Worm (Caenorhabditis elegans) whole organism, L1 larva: Measurements from ENCODE around the gene F09E5.16.

Experiments used
- C34B4.2 ChIP-seq: sonication (generic microtip); optimal IDR thresholded peaks from 2 replicates; lab custom pipeline; 2017; ENCODE audit warnings: mild to moderate bottlenecking, missing genetic modification characterization, missing compliant biosample characterization
- F16B12.6 ChIP-seq: fragments of 150-350 bp; optimal IDR thresholded peaks from 2 replicates; lab custom pipeline; 2014; ENCODE audit warnings: missing biosample characterization, missing genetic modification characterization
- aha-1 ChIP-seq: fragments of 150-350 bp; optimal IDR thresholded peaks from 2 replicates; lab custom pipeline; 2014; ENCODE audit warnings: missing biosample characterization, missing genetic modification characterization
- alr-1 ChIP-seq: fragments of 200-800 bp; sonication (Bioruptor generic); optimal IDR thresholded peaks from 2 replicates; lab custom pipeline; 2018; ENCODE audit warnings: borderline replicate concordance, mild to moderate bottlenecking, missing genetic modification characterization, missing compliant biosample characterization
- aly-2 ChIP-seq: fragments of 150-350 bp; optimal IDR thresholded peaks from 2 replicates; lab custom pipeline; 2014; ENCODE audit warnings: missing biosample characterization, missing genetic modification characterization
- ama-1 ChIP-seq: fragments of 150-350 bp; optimal IDR thresholded peaks from 2 replicates; lab custom pipeline; 2014
- blmp-1 ChIP-seq: fragments of 150-350 bp; optimal IDR thresholded peaks from 2 replicates; lab custom pipeline; 2014; ENCODE audit warnings: missing biosample characterization, missing genetic modification characterization
- ceh-88 ChIP-seq: fragments of 200-800 bp; sonication (Bioruptor generic); IDR thresholded peaks from 2 replicates; pipeline ENCODE4 v1.3.6; 2022; ENCODE audit warnings: missing genetic modification characterization, missing compliant biosample characterization
- ces-1 ChIP-seq: fragments of 150-350 bp; optimal IDR thresholded peaks from 2 replicates; lab custom pipeline; 2014; ENCODE audit warnings: missing biosample characterization, missing genetic modification reagents, missing genetic modification characterization
- efl-1 ChIP-seq, 4 experiments: fragments of 150-350 bp; optimal IDR thresholded peaks in 3 of 4; peaks in 1 of 4; 1 replicate in 1 of 4; 2 replicates in 3 of 4; lab custom pipeline; 2014; ENCODE audit warnings: missing biosample characterization in 2 of 4, missing genetic modification characterization in 2 of 4, missing genetic modification reagents in 2 of 4
- efl-3 ChIP-seq: fragments of 200-800 bp; sonication (Bioruptor generic); optimal IDR thresholded peaks from 2 replicates; lab custom pipeline; 2018; ENCODE audit warnings: mild to moderate bottlenecking, missing genetic modification characterization, missing compliant biosample characterization
- egl-13 ChIP-seq: sonication (generic microtip); optimal IDR thresholded peaks from 2 replicates; lab custom pipeline; 2016; ENCODE audit warnings: missing genotype, missing genetic modification reagents, missing genetic modification characterization, missing compliant biosample characterization
- elt-2 ChIP-seq: sonication (generic microtip); optimal IDR thresholded peaks from 2 replicates; lab custom pipeline; 2016; ENCODE audit warnings: missing genetic modification characterization, mild to moderate bottlenecking, inconsistent platforms, missing compliant biosample characterization, missing genetic modification reagents
- ets-5 ChIP-seq: fragments of 200-800 bp; sonication (Bioruptor generic); IDR thresholded peaks from 2 replicates; pipeline ENCODE4 v1.3.6; 2022; ENCODE audit warnings: missing genetic modification characterization, missing compliant biosample characterization
- fkh-10 ChIP-seq: sonication (generic microtip); optimal IDR thresholded peaks from 2 replicates; lab custom pipeline; 2017; ENCODE audit warnings: missing biosample characterization, missing genetic modification reagents, missing genetic modification characterization
- fkh-4 ChIP-seq: sonication (generic microtip); optimal IDR thresholded peaks from 2 replicates; lab custom pipeline; 2016; ENCODE audit warnings: missing compliant biosample characterization, missing genetic modification characterization, borderline replicate concordance
- fkh-8 ChIP-seq: sonication (generic microtip); optimal IDR thresholded peaks from 2 replicates; lab custom pipeline; 2016; ENCODE audit warnings: mild to moderate bottlenecking, missing genetic modification characterization, missing compliant biosample characterization
- hlh-17 ChIP-seq: fragments of 200-800 bp; sonication (Bioruptor generic); optimal IDR thresholded peaks from 2 replicates; lab custom pipeline; 2018; ENCODE audit warnings: missing genetic modification characterization, mild to moderate bottlenecking, missing compliant biosample characterization, moderate library complexity, borderline replicate concordance
- hlh-4 ChIP-seq: sonication (generic microtip); optimal IDR thresholded peaks from 2 replicates; lab custom pipeline; 2016; ENCODE audit warnings: mild to moderate bottlenecking, missing genetic modification characterization, missing compliant biosample characterization
- hpl-2 ChIP-seq: fragments of 150-350 bp; optimal IDR thresholded peaks from 2 replicates; lab custom pipeline; 2014; ENCODE audit warnings: missing biosample characterization, missing genetic modification reagents, missing genetic modification characterization
- irx-1 ChIP-seq: sonication (generic microtip); optimal IDR thresholded peaks from 2 replicates; lab custom pipeline; 2016; ENCODE audit warnings: missing genetic modification characterization, missing compliant biosample characterization
- jun-1 ChIP-seq: fragments of 150-350 bp; optimal IDR thresholded peaks from 2 replicates; lab custom pipeline; 2014; ENCODE audit warnings: missing biosample characterization, missing genetic modification reagents, missing genetic modification characterization
- lin-14 ChIP-seq: fragments of 200-800 bp; sonication (Bioruptor generic); optimal IDR thresholded peaks from 2 replicates; lab custom pipeline; 2018; ENCODE audit warnings: mild to moderate bottlenecking, missing genetic modification characterization, moderate library complexity, missing compliant biosample characterization
- lin-39 ChIP-seq: fragments of 150-350 bp; optimal IDR thresholded peaks from 2 replicates; lab custom pipeline; 2014; ENCODE audit warnings: missing biosample characterization, missing genetic modification reagents, missing genetic modification characterization
- lsy-2 ChIP-seq, 2 experiments: fragments of 150-350 bp; optimal IDR thresholded peaks; 2 replicates each; lab custom pipeline; 2014; ENCODE audit warnings: missing biosample characterization in 2 of 2, missing genetic modification characterization in 2 of 2
- mef-2 ChIP-seq: fragments of 150-350 bp; optimal IDR thresholded peaks from 2 replicates; lab custom pipeline; 2014; ENCODE audit warnings: missing biosample characterization, missing genetic modification characterization
- mep-1 ChIP-seq: fragments of 150-350 bp; optimal IDR thresholded peaks from 2 replicates; lab custom pipeline; 2014; ENCODE audit warnings: missing biosample characterization, missing genetic modification characterization
- nhr-11 ChIP-seq: fragments of 150-350 bp; optimal IDR thresholded peaks from 2 replicates; lab custom pipeline; 2014; ENCODE audit warnings: missing biosample characterization, missing genetic modification characterization
- nhr-19 ChIP-seq: fragments of 200-800 bp; sonication (Bioruptor generic); conservative IDR thresholded peaks from 2 replicates; pipeline ENCODE4 v1.3.6; 2022; ENCODE audit warnings: missing genetic modification characterization, missing compliant biosample characterization
- nhr-20 ChIP-seq: sonication (generic microtip); optimal IDR thresholded peaks from 2 replicates; lab custom pipeline; 2016; ENCODE audit warnings: mild to moderate bottlenecking, missing genetic modification characterization, missing compliant biosample characterization
- nhr-237 ChIP-seq: fragments of 150-350 bp; optimal IDR thresholded peaks from 2 replicates; lab custom pipeline; 2014; ENCODE audit warnings: missing biosample characterization, missing genetic modification characterization
- nhr-28 ChIP-seq: fragments of 150-350 bp; optimal IDR thresholded peaks from 2 replicates; lab custom pipeline; 2014; ENCODE audit warnings: missing biosample characterization, missing genetic modification characterization
- nhr-77 ChIP-seq: fragments of 150-350 bp; optimal IDR thresholded peaks from 2 replicates; lab custom pipeline; 2014; ENCODE audit warnings: missing biosample characterization, missing genetic modification characterization
- nhr-90 ChIP-seq: sonication (generic microtip); optimal IDR thresholded peaks from 2 replicates; lab custom pipeline; 2016; ENCODE audit warnings: mild to moderate bottlenecking, missing genetic modification characterization, missing compliant biosample characterization; ENCODE audit not compliant: poor library complexity
- snpc-4 ChIP-seq: fragments of 150-350 bp; optimal IDR thresholded peaks from 2 replicates; lab custom pipeline; 2014; ENCODE audit warnings: missing biosample characterization, missing genetic modification characterization
- sox-4 ChIP-seq: sonication (generic microtip); optimal IDR thresholded peaks from 2 replicates; lab custom pipeline; 2016; ENCODE audit warnings: missing genetic modification characterization, missing compliant biosample characterization
- sptf-1 ChIP-seq: fragments of 150-350 bp; optimal IDR thresholded peaks from 2 replicates; lab custom pipeline; 2014; ENCODE audit warnings: missing biosample characterization, missing genetic modification characterization
- sup-37 ChIP-seq: fragments of 200-800 bp; sonication (Bioruptor generic); optimal IDR thresholded peaks from 2 replicates; lab custom pipeline; 2018; ENCODE audit warnings: mild to moderate bottlenecking, missing genetic modification characterization, missing compliant biosample characterization
- unc-130 ChIP-seq: fragments of 150-350 bp; optimal IDR thresholded peaks from 2 replicates; lab custom pipeline; 2017; ENCODE audit warnings: missing biosample characterization, missing genetic modification characterization, inconsistent platforms
- vab-15 ChIP-seq: sonication (generic microtip); optimal IDR thresholded peaks from 2 replicates; lab custom pipeline; 2017; ENCODE audit warnings: missing genotype, mild to moderate bottlenecking, missing genetic modification characterization, missing compliant biosample characterization
- xbp-1 ChIP-seq: sonication (generic microtip); optimal IDR thresholded peaks from 2 replicates; lab custom pipeline; 2016; ENCODE audit warnings: missing genetic modification characterization, missing compliant biosample characterization
- zag-1 ChIP-seq: fragments of 150-350 bp; optimal IDR thresholded peaks from 2 replicates; lab custom pipeline; 2014; ENCODE audit warnings: missing biosample characterization, missing genetic modification characterization
- zip-4 ChIP-seq: fragments of 200-800 bp; sonication (Bioruptor generic); optimal IDR thresholded peaks from 2 replicates; lab custom pipeline; 2018; ENCODE audit warnings: mild to moderate bottlenecking, missing genetic modification characterization, moderate library complexity, missing compliant biosample characterization

The F09E5.16 gene

ce11 chrII:5377467-5378238, 12.1 kb upstream of the F09E5.16 start, which contains the start of gene prdx-2:
Gene prdx-2, plus strand, starts transcription at chrII:5378195.
- TF ChIP-seq blmp-1 (peak; percentile 88), irx-1 (tag; lab: Kevin White, UChicago) (no peak), egl-13 (tag; lab: Kevin White, UChicago) (no peak), nhr-20 (tag; lab: Kevin White, UChicago) (no peak), zip-4 (GFP tag; lab: Kevin White, UChicago) (no peak), aly-2 (tag; lab: Kevin White, UChicago) (no peak), efl-1 (optimal IDR thresholded peaks at IDR 0.05; lab: Kevin White, UChicago) (no peak), efl-1 (GFP tag; optimal IDR thresholded peaks at IDR 0.05 in 1 of 2; lab: Kevin White, UChicago) (peak in 1 of 2 experiments; percentile 40), fkh-8 (tag; lab: Kevin White, UChicago) (peak; percentile 18), lsy-2 (tag; optimal IDR thresholded peaks at IDR 0.05; lab: Kevin White, UChicago) (peak in 1 of 2 experiments; percentile 47)
- TF ChIP-seq, all 84 proteins: peak for 4

ce11 chrII:5374967-5375366, 9.4 kb upstream of the F09E5.16 start, which contains the start of gene algn-2:
Gene algn-2, plus strand, starts transcription at chrII:5375267.
- TF ChIP-seq elt-2 (tag; lab: Kevin White, UChicago) (peak; percentile 14), lin-39 (tag; lab: Kevin White, UChicago) (no peak)

DNA sequence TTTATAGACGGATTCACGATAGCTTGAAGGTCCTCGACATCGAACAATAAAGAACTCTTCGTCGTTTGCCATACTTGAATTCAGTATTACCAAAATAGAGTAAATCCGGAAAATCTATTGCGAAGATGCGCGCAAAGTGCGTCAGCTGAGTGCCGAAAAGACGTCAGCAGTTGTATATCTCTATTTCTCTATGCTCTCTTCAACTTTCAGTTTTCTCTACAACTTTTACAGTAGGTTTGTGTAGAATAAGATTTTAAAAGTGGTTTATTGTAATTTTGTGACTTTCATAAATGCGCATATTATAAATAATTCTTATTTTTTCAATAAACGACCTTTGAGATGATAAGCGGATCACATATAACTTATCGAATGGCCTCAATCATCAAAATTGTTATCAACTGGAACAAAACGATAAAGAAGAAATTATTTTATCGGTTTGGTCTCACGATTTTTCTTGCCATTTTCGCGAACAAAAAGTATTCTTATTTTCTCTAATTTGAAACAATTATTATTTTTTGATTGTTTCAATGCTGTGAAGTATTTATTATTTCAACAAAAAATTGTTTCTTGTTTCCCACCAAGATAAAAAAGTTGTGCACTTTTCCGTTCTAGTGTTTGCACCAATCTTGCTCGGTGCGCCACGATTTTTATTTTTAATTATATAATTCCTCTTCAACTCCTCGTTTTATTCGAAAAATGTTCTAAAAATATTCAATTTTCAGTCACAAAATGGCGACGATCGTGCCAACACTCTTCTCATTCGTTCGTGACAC, 7.9 kb upstream of the F09E5.16 start, which contains the start of the genes agt-2 and F09E5.3:
Gene agt-2, minus strand, starts transcription at position 553 of the 773 bp plus-strand sequence.
Gene F09E5.3, plus strand, starts transcription at position 723 of the 773 bp plus-strand sequence.
- TF ChIP-seq unc-130 (tag; lab: Kevin White, UChicago) (peak; percentile 95), ceh-88 (GFP tag; lab: Robert Waterston, UW) (peak; percentile 78), aly-2 (tag; lab: Kevin White, UChicago) (peak; percentile 92), C34B4.2 (tag; lab: Kevin White, UChicago) (no peak), zag-1 (tag; lab: Kevin White, UChicago) (peak; percentile 26), lin-14 (GFP tag; lab: Kevin White, UChicago) (peak; percentile 96), hlh-17 (GFP tag; lab: Kevin White, UChicago) (no peak), hlh-4 (tag; lab: Kevin White, UChicago) (no peak), zip-4 (GFP tag; lab: Kevin White, UChicago) (peak; percentile 81), nhr-28 (tag; lab: Kevin White, UChicago) (no peak), jun-1 (tag; lab: Kevin White, UChicago) (peak; percentile 89), fkh-10 (GFP tag; lab: Kevin White, UChicago) (peak; percentile 71), irx-1 (tag; lab: Kevin White, UChicago) (peak; percentile 91), xbp-1 (peak; percentile 95), hpl-2 (GFP tag; lab: Kevin White, UChicago) (peak; percentile 63), aha-1 (tag; lab: Kevin White, UChicago) (peak; percentile 20), sox-4 (tag; lab: Kevin White, UChicago) (peak; percentile 77), alr-1 (tag; lab: Kevin White, UChicago) (no peak), efl-1 (optimal IDR thresholded peaks at IDR 0.05; lab: Kevin White, UChicago) (peak; percentile 91 to 94), efl-1 (GFP tag; optimal IDR thresholded peaks at IDR 0.05 in 1 of 2; lab: Kevin White, UChicago) (peak; percentile 88 to 99), ces-1 (GFP tag; lab: Kevin White, UChicago) (no peak), sptf-1 (tag; lab: Kevin White, UChicago) (no peak), fkh-4 (tag; lab: Kevin White, UChicago) (peak; percentile 13), ama-1 (lab: Kevin White, UChicago) (peak; percentile 86), sup-37 (GFP tag; lab: Kevin White, UChicago) (peak; percentile 79), F16B12.6 (tag; lab: Kevin White, UChicago) (peak; percentile 76), efl-3 (GFP tag; lab: Kevin White, UChicago) (peak; percentile 21), vab-15 (tag; lab: Kevin White, UChicago) (peak; percentile 25), mep-1 (tag; lab: Kevin White, UChicago) (peak; percentile 98), nhr-77 (peak; percentile 86), nhr-237 (tag; lab: Kevin White, UChicago) (peak; percentile 75), mef-2 (peak; percentile 28), fkh-8 (tag; lab: Kevin White, UChicago) (peak; percentile 92), ets-5 (GFP tag; lab: Robert Waterston, UW) (no peak), blmp-1 (peak; percentile 81), snpc-4 (tag; lab: Kevin White, UChicago) (peak; percentile 89), nhr-19 (GFP tag; lab: Robert Waterston, UW) (peak; percentile 93), nhr-11 (peak; percentile 81), elt-2 (tag; lab: Kevin White, UChicago) (peak; percentile 82), nhr-90 (peak; percentile 91)
